Fruit fly (Drosophila melanogaster) whole organism, adult: ENCODE results near the gene Vti1a.

ENCODE experiments used
- Mnt ChIP-seq: fragments of 200-800 bp; sonication (Bioruptor generic); optimal IDR thresholded peaks from 2 replicates; lab custom pipeline; 2016; ENCODE audit warnings: missing biosample characterization, mild to moderate bottlenecking, missing genetic modification characterization
- cnc ChIP-seq, 2 experiments: fragments of >200 bp; optimal IDR thresholded peaks; 2 replicates each; lab custom pipeline; 2017
- kay ChIP-seq: fragments of 200-800 bp; sonication (Bioruptor generic); peaks from one replicate; lab custom pipeline; 2016; ENCODE audit warnings: missing biosample characterization, missing genetic modification characterization, borderline replicate concordance
- pad ChIP-seq: fragments of 200-800 bp; sonication (Bioruptor generic); optimal IDR thresholded peaks from 3 replicates; lab custom pipeline; 2017; ENCODE audit warnings: missing biosample characterization, missing genetic modification characterization, mild to moderate bottlenecking, moderate library complexity, missing genetic modification reagents
- tj ChIP-seq: fragments of 200-800 bp; sonication (Bioruptor generic); optimal IDR thresholded peaks from 3 replicates; lab custom pipeline; 2017; ENCODE audit warnings: missing biosample characterization, mild to moderate bottlenecking, missing genetic modification characterization, moderate library complexity

- TF ChIP-seq tj (no peak), pad (GFP tag; lab: Kevin White, UChicago) (no peak), kay (GFP tag; lab: Kevin White, UChicago) (no peak), Mnt (no peak), cnc (optimal IDR thresholded peaks at IDR 0.05; lab: Kevin White, UChicago) (no peak)
Observed at dm6 chr3L:721026-721425, 28.3 kb upstream of the Vti1a start.
